Worm (Caenorhabditis elegans) whole organism, L3 larva: Measurements from ENCODE around the gene mth-1.

Experiments used
- R02D3.7 ChIP-seq: fragments of 150-350 bp; optimal IDR thresholded peaks from 2 replicates; lab custom pipeline; 2014; ENCODE audit warnings: missing biosample characterization, missing genetic modification characterization
- ZK546.5 ChIP-seq: sonication (generic microtip); optimal IDR thresholded peaks from 2 replicates; lab custom pipeline; 2017; ENCODE audit warnings: missing biosample characterization, missing genetic modification characterization
- ama-1 ChIP-seq: fragments of 150-350 bp; optimal IDR thresholded peaks from 2 replicates; lab custom pipeline; 2018
- ceh-16 ChIP-seq: sonication (generic microtip); optimal IDR thresholded peaks from 2 replicates; lab custom pipeline; 2017; ENCODE audit warnings: missing biosample characterization, missing genetic modification characterization
- ceh-28 ChIP-seq: fragments of 150-350 bp; optimal IDR thresholded peaks from 2 replicates; lab custom pipeline; 2014; ENCODE audit warnings: missing biosample characterization, missing genetic modification reagents, missing genetic modification characterization
- ceh-82 ChIP-seq: fragments of 150-350 bp; optimal IDR thresholded peaks from 2 replicates; lab custom pipeline; 2014; ENCODE audit warnings: missing biosample characterization, missing genetic modification characterization
- ceh-9 ChIP-seq: sonication (generic microtip); optimal IDR thresholded peaks from 2 replicates; lab custom pipeline; 2018; ENCODE audit warnings: missing biosample characterization, missing genetic modification characterization
- egl-27 ChIP-seq: sonication (generic microtip); optimal IDR thresholded peaks from 4 replicates; lab custom pipeline; 2017; ENCODE audit warnings: missing biosample characterization, missing genetic modification reagents, missing genetic modification characterization
- egl-5 ChIP-seq: fragments of 150-350 bp; optimal IDR thresholded peaks from 2 replicates; lab custom pipeline; 2017; ENCODE audit warnings: missing biosample characterization, missing genetic modification reagents, missing genetic modification characterization, inconsistent platforms
- elt-1 ChIP-seq: fragments of 150-350 bp; optimal IDR thresholded peaks from 2 replicates; lab custom pipeline; 2014; ENCODE audit warnings: missing biosample characterization, missing genetic modification characterization
- elt-2 ChIP-seq: sonication (generic microtip); optimal IDR thresholded peaks from 2 replicates; lab custom pipeline; 2016; ENCODE audit warnings: missing genetic modification reagents, mild to moderate bottlenecking, missing genetic modification characterization, missing compliant biosample characterization
- elt-3 ChIP-seq, 3 experiments: fragments of 150-350 bp in 1 of 3; sonication (generic microtip) in 2 of 3; optimal IDR thresholded peaks; 2 replicates in 2 of 3; 4 replicates in 1 of 3; lab custom pipeline; 2014 to 2017; ENCODE audit warnings: missing biosample characterization in 3 of 3, missing genetic modification characterization in 3 of 3
- eor-1 ChIP-seq, 2 experiments: fragments of 150-350 bp; optimal IDR thresholded peaks; 2 replicates each; lab custom pipeline; 2014 to 2018; ENCODE audit warnings: missing biosample characterization in 2 of 2, missing genetic modification characterization in 2 of 2
- fkh-10 ChIP-seq: sonication (generic microtip); optimal IDR thresholded peaks from 2 replicates; lab custom pipeline; 2017; ENCODE audit warnings: missing biosample characterization, missing genetic modification reagents, missing genetic modification characterization
- fkh-2 ChIP-seq: fragments of 150-350 bp; optimal IDR thresholded peaks from 2 replicates; lab custom pipeline; 2014; ENCODE audit warnings: missing biosample characterization, missing genetic modification reagents, missing genetic modification characterization
- fos-1 ChIP-seq: fragments of 150-350 bp; optimal IDR thresholded peaks from 2 replicates; lab custom pipeline; 2014; ENCODE audit warnings: missing biosample characterization, missing genetic modification characterization
- hmg-11 ChIP-seq: sonication (generic microtip); optimal IDR thresholded peaks from 2 replicates; lab custom pipeline; 2016; ENCODE audit warnings: missing genetic modification characterization, missing compliant biosample characterization
- jun-1 ChIP-seq: fragments of 150-350 bp; optimal IDR thresholded peaks from 2 replicates; lab custom pipeline; 2014; ENCODE audit warnings: missing biosample characterization, missing genetic modification reagents, missing genetic modification characterization
- lin-15B ChIP-seq: fragments of 150-350 bp; optimal IDR thresholded peaks from 2 replicates; lab custom pipeline; 2014; ENCODE audit warnings: missing biosample characterization, missing genetic modification characterization
- lin-39 ChIP-seq: fragments of 150-350 bp; optimal IDR thresholded peaks from 2 replicates; lab custom pipeline; 2018; ENCODE audit warnings: missing biosample characterization, missing genetic modification reagents, missing genetic modification characterization
- mdl-1 ChIP-seq: fragments of 150-350 bp; optimal IDR thresholded peaks from 2 replicates; lab custom pipeline; 2014; ENCODE audit warnings: missing biosample characterization, missing genetic modification characterization
- nfya-1 ChIP-seq: sonication (generic microtip); optimal IDR thresholded peaks from 2 replicates; lab custom pipeline; 2017; ENCODE audit warnings: missing genetic modification characterization, mild to moderate bottlenecking, missing compliant biosample characterization, antibody characterized with exemption, moderate library complexity; ENCODE audit not compliant: insufficient read depth
- nhr-12 ChIP-seq: fragments of 150-350 bp; optimal IDR thresholded peaks from 2 replicates; lab custom pipeline; 2014; ENCODE audit warnings: missing biosample characterization, missing genetic modification characterization
- nhr-23 ChIP-seq: fragments of 150-350 bp; optimal IDR thresholded peaks from 2 replicates; lab custom pipeline; 2014; ENCODE audit warnings: missing biosample characterization, missing genetic modification reagents, missing genetic modification characterization
- nhr-237 ChIP-seq: fragments of 150-350 bp; optimal IDR thresholded peaks from 2 replicates; lab custom pipeline; 2014; ENCODE audit warnings: missing biosample characterization, missing genetic modification characterization
- nhr-25 ChIP-seq: sonication (generic microtip); optimal IDR thresholded peaks from 2 replicates; lab custom pipeline; 2017; ENCODE audit warnings: missing biosample characterization, missing genetic modification characterization
- nhr-43 ChIP-seq: sonication (generic microtip); optimal IDR thresholded peaks from 2 replicates; lab custom pipeline; 2016; ENCODE audit warnings: mild to moderate bottlenecking, missing genetic modification characterization, missing compliant biosample characterization; ENCODE audit not compliant: poor library complexity, severe bottlenecking
- nhr-76 ChIP-seq: fragments of 150-350 bp; sonication (generic microtip); optimal IDR thresholded peaks from 5 replicates; lab custom pipeline; 2014; ENCODE audit warnings: missing biosample characterization, missing genetic modification characterization
- nhr-77 ChIP-seq: fragments of 150-350 bp; optimal IDR thresholded peaks from 2 replicates; lab custom pipeline; 2014; ENCODE audit warnings: missing biosample characterization, missing genetic modification characterization
- pha-4 ChIP-seq: fragments of 150-350 bp; optimal IDR thresholded peaks from 2 replicates; lab custom pipeline; 2014; ENCODE audit warnings: missing biosample characterization, missing genetic modification reagents, missing genetic modification characterization
- pqm-1 ChIP-seq: fragments of 150-350 bp; optimal IDR thresholded peaks from 2 replicates; lab custom pipeline; 2017; ENCODE audit warnings: missing biosample characterization, missing genetic modification characterization, inconsistent platforms
- sea-2 ChIP-seq: fragments of 150-350 bp; sonication (generic microtip); optimal IDR thresholded peaks from 4 replicates; lab custom pipeline; 2014; ENCODE audit warnings: missing biosample characterization, missing genetic modification reagents, missing genetic modification characterization
- skn-1 ChIP-seq: fragments of 150-350 bp; optimal IDR thresholded peaks from 2 replicates; lab custom pipeline; 2014; ENCODE audit warnings: missing biosample characterization, missing genetic modification characterization
- tbx-2 ChIP-seq: sonication (generic microtip); optimal IDR thresholded peaks from 2 replicates; lab custom pipeline; 2016; ENCODE audit warnings: mild to moderate bottlenecking, missing genetic modification characterization, missing compliant biosample characterization
- unc-39 ChIP-seq: sonication (generic microtip); optimal IDR thresholded peaks from 4 replicates; lab custom pipeline; 2017; ENCODE audit warnings: missing biosample characterization, missing genetic modification characterization
- unc-62 ChIP-seq: fragments of 150-350 bp; sonication (generic microtip); optimal IDR thresholded peaks from 4 replicates; lab custom pipeline; 2014; ENCODE audit warnings: missing biosample characterization, missing genetic modification reagents, missing genetic modification characterization
- zag-1 ChIP-seq: fragments of 150-350 bp; optimal IDR thresholded peaks from 2 replicates; lab custom pipeline; 2014; ENCODE audit warnings: missing biosample characterization, missing genetic modification characterization
- ztf-11 ChIP-seq: fragments of 150-350 bp; optimal IDR thresholded peaks from 2 replicates; lab custom pipeline; 2014; ENCODE audit warnings: missing biosample characterization, missing genetic modification characterization
- ztf-4 ChIP-seq: fragments of 150-350 bp; optimal IDR thresholded peaks from 2 replicates; lab custom pipeline; 2014; ENCODE audit warnings: missing biosample characterization, missing genetic modification characterization

The mth-1 gene

ce11 chrII:4219062-4219461, 15.5 kb upstream of the mth-1 start, which contains the start of gene F31D5.1:
Gene F31D5.1, plus strand, starts transcription at chrII:4219362.
- no peak for TF ChIP-seq fkh-2 (tag; lab: Kevin White, UChicago)
- no peak for TF ChIP-seq zag-1 (tag; lab: Kevin White, UChicago)
- TF ChIP-seq unc-62 (GFP tag; lab: Kevin White, UChicago) = no peak
- no peak for TF ChIP-seq lin-15B (tag; lab: Kevin White, UChicago)
- TF ChIP-seq ztf-4 = no peak
- TF ChIP-seq nhr-12 (tag; lab: Kevin White, UChicago) = no peak
- no peak for TF ChIP-seq nhr-43 (tag; lab: Kevin White, UChicago)
- no peak for TF ChIP-seq ztf-11 (tag; lab: Kevin White, UChicago)
- no peak for TF ChIP-seq skn-1 (tag; lab: Kevin White, UChicago)
- TF ChIP-seq nhr-77 (tag; lab: Kevin White, UChicago) = no peak
- no peak for TF ChIP-seq ceh-16

- TF ChIP-seq ceh-9 (tag; lab: Kevin White, UChicago) (no peak), nhr-76 (no peak), unc-39 (tag; lab: Kevin White, UChicago) (no peak), fkh-10 (GFP tag; lab: Kevin White, UChicago) (no peak), nfya-1 (tag; lab: Kevin White, UChicago) (no peak)
Observed at ce11 chrII:4215318-4215717, 11.7 kb upstream of the mth-1 start, which contains the start of gene F31D5.2. Gene F31D5.2, plus strand, starts transcription at chrII:4215618.

- TF ChIP-seq ZK546.5 (tag; lab: Kevin White, UChicago) (no peak), nhr-77 (tag; lab: Kevin White, UChicago) (no peak), nhr-237 (no peak)
Observed at ce11 chrII:4211113-4211512, 7.5 kb upstream of the mth-1 start, which contains the start of gene F31D5.7. Gene F31D5.7, plus strand, starts transcription at chrII:4211413.

ce11 chrII:4209071-4209747, 5.6 kb upstream of the mth-1 start, which contains the start of gene F31D5.6:
Gene F31D5.6, plus strand, starts transcription at chrII:4209697.
- TF ChIP-seq skn-1 (tag; lab: Kevin White, UChicago) (no peak), ceh-16 (no peak), zag-1 (tag; lab: Kevin White, UChicago) (no peak), eor-1 (tag; optimal IDR thresholded peaks at IDR 0.05; lab: Kevin White, UChicago) (no peak), hmg-11 (no peak), elt-3 (tag; optimal IDR thresholded peaks at IDR 0.05; lab: Kevin White, UChicago) (no peak), fkh-10 (GFP tag; lab: Kevin White, UChicago) (no peak), ceh-28 (no peak), elt-2 (tag; lab: Kevin White, UChicago) (no peak), unc-62 (GFP tag; lab: Kevin White, UChicago) (no peak), pha-4 (no peak), nhr-76 (no peak), egl-5 (no peak), mdl-1 (tag; lab: Kevin White, UChicago) (no peak), nhr-237 (no peak), ceh-9 (tag; lab: Kevin White, UChicago) (no peak), elt-1 (tag; lab: Kevin White, UChicago) (no peak), R02D3.7 (no peak), ZK546.5 (tag; lab: Kevin White, UChicago) (no peak)
- TF ChIP-seq, all 47 proteins: peak for 0

ce11 chrII:4202633-4203032, 946 bp downstream of the mth-1 start:
- peak; percentile 51 for TF ChIP-seq nhr-23 (tag; lab: Kevin White, UChicago)

- TF ChIP-seq ceh-28 (peak; percentile 14), ama-1 (lab: Kevin White, UChicago) (no peak), nhr-237 (no peak), ceh-9 (tag; lab: Kevin White, UChicago) (no peak), nhr-25 (tag; lab: Kevin White, UChicago) (no peak), ceh-82 (tag; lab: Kevin White, UChicago) (no peak), lin-39 (no peak), nhr-76 (no peak), elt-1 (tag; lab: Kevin White, UChicago) (no peak), egl-27 (no peak), jun-1 (tag; lab: Kevin White, UChicago) (peak; percentile 28), nhr-23 (tag; lab: Kevin White, UChicago) (no peak), ztf-4 (no peak), nfya-1 (tag; lab: Kevin White, UChicago) (no peak), egl-5 (no peak), fkh-10 (GFP tag; lab: Kevin White, UChicago) (no peak), nhr-43 (tag; lab: Kevin White, UChicago) (no peak), ZK546.5 (tag; lab: Kevin White, UChicago) (no peak), pqm-1 (peak; percentile 78), zag-1 (tag; lab: Kevin White, UChicago) (no peak), tbx-2 (tag; lab: Kevin White, UChicago) (no peak), mdl-1 (tag; lab: Kevin White, UChicago) (no peak), fos-1 (no peak), elt-3 (tag; optimal IDR thresholded peaks at IDR 0.05; lab: Kevin White, UChicago) (no peak), sea-2 (no peak), nhr-12 (tag; lab: Kevin White, UChicago) (no peak)
Observed at ce11 chrII:4194127-4194526, 9.5 kb downstream of the mth-1 start, which contains the start of gene mth-2. Gene mth-2, minus strand, starts transcription at chrII:4194314.
